Worm (Caenorhabditis elegans) whole organism, L3 larva: ENCODE data around the gene cpin-1.

ENCODE experiments used
- R02D3.7 ChIP-seq: fragments of 150-350 bp; optimal IDR thresholded peaks from 2 replicates; lab custom pipeline; 2014; ENCODE audit warnings: missing biosample characterization, missing genetic modification characterization
- ama-1 ChIP-seq: fragments of 150-350 bp; optimal IDR thresholded peaks from 2 replicates; lab custom pipeline; 2018
- ceh-28 ChIP-seq: fragments of 150-350 bp; optimal IDR thresholded peaks from 2 replicates; lab custom pipeline; 2014; ENCODE audit warnings: missing biosample characterization, missing genetic modification reagents, missing genetic modification characterization
- egl-27 ChIP-seq: sonication (generic microtip); optimal IDR thresholded peaks from 4 replicates; lab custom pipeline; 2017; ENCODE audit warnings: missing biosample characterization, missing genetic modification reagents, missing genetic modification characterization
- elt-3 ChIP-seq, 3 experiments: fragments of 150-350 bp in 1 of 3; sonication (generic microtip) in 2 of 3; optimal IDR thresholded peaks; 2 replicates in 2 of 3; 4 replicates in 1 of 3; lab custom pipeline; 2014 to 2017; ENCODE audit warnings: missing biosample characterization in 3 of 3, missing genetic modification characterization in 3 of 3
- fkh-2 ChIP-seq: fragments of 150-350 bp; optimal IDR thresholded peaks from 2 replicates; lab custom pipeline; 2014; ENCODE audit warnings: missing biosample characterization, missing genetic modification reagents, missing genetic modification characterization
- nfya-1 ChIP-seq: sonication (generic microtip); optimal IDR thresholded peaks from 2 replicates; lab custom pipeline; 2017; ENCODE audit warnings: missing genetic modification characterization, mild to moderate bottlenecking, missing compliant biosample characterization, antibody characterized with exemption, moderate library complexity; ENCODE audit not compliant: insufficient read depth
- nhr-12 ChIP-seq: fragments of 150-350 bp; optimal IDR thresholded peaks from 2 replicates; lab custom pipeline; 2014; ENCODE audit warnings: missing biosample characterization, missing genetic modification characterization
- nhr-23 ChIP-seq: fragments of 150-350 bp; optimal IDR thresholded peaks from 2 replicates; lab custom pipeline; 2014; ENCODE audit warnings: missing biosample characterization, missing genetic modification reagents, missing genetic modification characterization
- pqm-1 ChIP-seq: fragments of 150-350 bp; optimal IDR thresholded peaks from 2 replicates; lab custom pipeline; 2017; ENCODE audit warnings: missing biosample characterization, missing genetic modification characterization, inconsistent platforms
- skn-1 ChIP-seq: fragments of 150-350 bp; optimal IDR thresholded peaks from 2 replicates; lab custom pipeline; 2014; ENCODE audit warnings: missing biosample characterization, missing genetic modification characterization
- unc-39 ChIP-seq: sonication (generic microtip); optimal IDR thresholded peaks from 4 replicates; lab custom pipeline; 2017; ENCODE audit warnings: missing biosample characterization, missing genetic modification characterization

DNA sequence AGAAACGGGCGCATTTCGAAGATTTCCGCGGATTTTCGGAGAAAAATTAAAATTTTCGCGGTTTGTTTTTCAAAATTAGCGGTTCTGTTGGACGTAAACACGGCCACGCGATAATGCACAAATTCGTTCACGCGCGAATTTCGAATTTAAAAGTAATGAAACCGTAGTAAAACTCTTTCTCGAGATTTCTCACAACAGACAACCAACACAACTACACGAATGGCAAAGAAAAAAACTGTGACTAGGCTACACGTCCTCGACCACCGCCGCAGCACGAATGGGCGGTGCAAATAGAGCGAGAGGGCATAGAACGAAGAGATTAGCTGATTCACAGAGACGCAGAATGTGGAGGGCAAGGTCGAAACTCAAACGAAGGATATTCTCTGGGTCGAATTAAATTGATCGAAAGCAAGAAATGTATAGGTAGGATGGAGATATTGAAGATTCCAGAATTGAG lies 9.6 kb upstream of the cpin-1 start, which contains the start of gene idh-1:
- no peak for TF ChIP-seq fkh-2 (tag; lab: Kevin White, UChicago)
- TF ChIP-seq R02D3.7 (tag; lab: Kevin White, UChicago): no peak
- TF ChIP-seq ama-1: peak; percentile 89
- TF ChIP-seq egl-27 (tag; lab: Kevin White, UChicago): no peak
- TF ChIP-seq ceh-28 (tag; lab: Kevin White, UChicago): no peak
- no peak for TF ChIP-seq unc-39 (tag; lab: Kevin White, UChicago)
- TF ChIP-seq nhr-12: no peak
- TF ChIP-seq nhr-23 (tag; lab: Kevin White, UChicago): peak; percentile 45
- no peak for TF ChIP-seq skn-1 (tag; lab: Kevin White, UChicago)
- peak; percentile 58 for TF ChIP-seq nfya-1
- peak; percentile 17 for TF ChIP-seq pqm-1 (tag; lab: Kevin White, UChicago)
- no peak for TF ChIP-seq elt-3 (tag; optimal IDR thresholded peaks at IDR 0.05; lab: Kevin White, UChicago)
